Fruit fly (Drosophila melanogaster): ENCODE data around the gene Lim3.

The Lim3 gene

DNA sequence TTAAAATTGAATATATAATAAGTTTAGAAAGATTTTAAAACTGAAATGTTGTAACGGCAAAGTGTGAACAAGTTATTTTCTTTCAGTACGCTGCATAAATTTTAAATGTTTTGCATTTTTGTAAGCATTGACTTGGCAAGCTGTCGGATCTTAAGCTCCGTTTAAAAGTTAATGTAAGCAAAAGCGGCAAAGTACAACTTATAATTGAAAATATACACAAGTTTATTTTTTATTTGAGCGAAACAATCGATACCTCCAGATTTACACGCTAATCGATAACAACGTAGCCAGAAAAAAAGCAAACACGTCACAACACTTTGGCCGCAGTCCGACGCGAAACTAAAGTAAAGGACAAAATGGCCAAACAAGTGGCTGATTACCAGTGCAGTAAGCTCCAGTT is 66.6 kb downstream of the Lim3 start, which contains the start of gene Catsup:
Catsup (plus strand) TSS at position 273 of the 400 bp plus-strand sequence.
- TF ChIP-seq Dfd (GFP tag; optimal IDR thresholded peaks at IDR 0.05): no peak
- TF ChIP-seq Mio (GFP tag; optimal IDR thresholded peaks at IDR 0.05): no peak
- no peak for TF ChIP-seq CG9705 (GFP tag; optimal IDR thresholded peaks at IDR 0.05)
- TF ChIP-seq h (GFP tag; optimal IDR thresholded peaks at IDR 0.05): no peak
- no peak for TF ChIP-seq Hnf4 (GFP tag; optimal IDR thresholded peaks at IDR 0.05)
- no peak for TF ChIP-seq CrebA (GFP tag; optimal IDR thresholded peaks at IDR 0.05; ENCODE audit: borderline replicate concordance)
- no peak for TF ChIP-seq rgr (GFP tag; optimal IDR thresholded peaks at IDR 0.05)

DNA sequence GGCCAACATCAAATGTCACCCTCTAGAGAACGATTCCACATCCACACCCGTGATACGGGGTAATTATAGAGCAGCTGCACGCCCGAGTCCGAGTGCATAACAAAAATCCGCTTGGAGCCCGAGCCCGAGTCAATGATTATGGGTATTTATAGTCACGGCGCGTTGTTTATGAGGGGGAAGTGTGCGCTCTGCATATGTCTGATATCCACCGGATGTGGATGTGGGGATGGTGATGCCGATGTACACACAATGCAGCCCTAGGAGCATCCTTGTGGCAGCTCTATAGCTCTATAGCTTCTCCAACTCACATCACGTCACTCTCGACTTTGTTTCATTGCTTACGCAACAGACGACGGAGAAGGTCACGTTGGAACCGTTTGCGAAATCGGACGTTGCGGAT is 70.8 kb downstream of the Lim3 start:
- TF ChIP-seq foxo (GFP tag; optimal IDR thresholded peaks at IDR 0.05) (no peak), Hr83 (GFP tag; optimal IDR thresholded peaks at IDR 0.05; ENCODE audit: poor library complexity, severe bottlenecking) (no peak), N (GFP tag; optimal IDR thresholded peaks at IDR 0.05) (no peak), Hr78 (GFP tag; optimal IDR thresholded peaks at IDR 0.05) (no peak), br (GFP tag; optimal IDR thresholded peaks at IDR 0.05) (no peak), sv (GFP tag; optimal IDR thresholded peaks at IDR 0.05) (no peak), dsf (GFP tag; optimal IDR thresholded peaks at IDR 0.05; ENCODE audit: borderline replicate concordance) (no peak), psq (GFP tag; optimal IDR thresholded peaks at IDR 0.05) (no peak), Abd-B (GFP tag; optimal IDR thresholded peaks at IDR 0.05) (no peak), jim (GFP tag; optimal IDR thresholded peaks at IDR 0.05) (no peak), Dfd (GFP tag; optimal IDR thresholded peaks at IDR 0.05) (no peak), HLH106 (tag; optimal IDR thresholded peaks at IDR 0.05) (no peak), lola (GFP tag; optimal IDR thresholded peaks at IDR 0.05) (no peak)

DNA sequence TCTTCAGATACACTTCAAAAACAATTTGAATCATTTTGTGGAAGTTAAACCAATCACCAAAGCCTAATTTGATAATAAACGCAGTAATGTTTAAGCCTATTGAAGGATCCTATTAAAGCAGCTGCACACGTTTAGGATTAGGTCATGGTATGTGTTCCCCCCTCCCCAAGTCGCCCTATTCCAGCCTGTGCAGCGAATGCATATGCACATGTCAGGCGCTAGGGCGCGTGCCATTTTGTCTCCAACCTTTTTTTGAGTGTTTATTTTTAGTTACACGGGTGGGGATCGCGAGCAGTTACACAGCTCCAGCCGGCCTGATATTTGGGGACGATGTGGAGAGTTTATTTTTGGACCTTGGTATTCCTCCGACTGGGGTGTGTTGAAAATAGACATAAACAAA is 71.2 kb downstream of the Lim3 start:
- TF ChIP-seq Myc (optimal IDR thresholded peaks at IDR 0.05) (no peak), h (GFP tag; optimal IDR thresholded peaks at IDR 0.05) (peak; percentile 4)

DNA sequence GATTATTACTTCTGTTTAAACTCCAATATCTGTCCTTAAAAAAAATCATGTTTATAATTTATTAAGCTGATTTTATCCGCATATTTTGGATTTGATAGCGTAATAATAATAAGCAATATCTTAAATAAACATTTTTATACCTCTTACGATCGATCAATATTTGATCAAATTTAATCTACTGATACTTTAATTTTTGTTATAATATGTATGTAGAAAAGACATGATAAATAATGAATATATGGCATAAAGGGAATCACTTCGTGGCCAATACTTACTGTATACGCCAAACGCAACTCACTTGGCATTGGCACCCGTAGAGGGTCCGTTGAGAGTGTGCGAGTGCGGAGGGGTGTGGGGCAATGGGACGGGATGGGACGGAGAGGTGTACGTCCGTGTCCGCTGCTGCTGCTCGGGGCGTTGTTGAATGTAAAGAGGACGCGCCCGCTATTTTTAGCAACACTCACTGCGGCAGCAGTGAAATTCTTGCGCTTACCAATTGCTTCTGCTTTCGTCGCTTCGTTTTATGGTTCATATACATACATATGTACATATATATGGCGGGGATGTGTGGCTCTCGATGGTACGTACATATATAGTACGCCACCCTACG is 72.0 kb downstream of the Lim3 start:
- TF ChIP-seq GATAd (GFP tag; optimal IDR thresholded peaks at IDR 0.05): no peak
- peak; percentile 8 for TF ChIP-seq h (GFP tag; optimal IDR thresholded peaks at IDR 0.05)
- TF ChIP-seq sage (GFP tag; optimal IDR thresholded peaks at IDR 0.05): no peak
- TF ChIP-seq Jra (GFP tag; optimal IDR thresholded peaks at IDR 0.05): no peak

DNA sequence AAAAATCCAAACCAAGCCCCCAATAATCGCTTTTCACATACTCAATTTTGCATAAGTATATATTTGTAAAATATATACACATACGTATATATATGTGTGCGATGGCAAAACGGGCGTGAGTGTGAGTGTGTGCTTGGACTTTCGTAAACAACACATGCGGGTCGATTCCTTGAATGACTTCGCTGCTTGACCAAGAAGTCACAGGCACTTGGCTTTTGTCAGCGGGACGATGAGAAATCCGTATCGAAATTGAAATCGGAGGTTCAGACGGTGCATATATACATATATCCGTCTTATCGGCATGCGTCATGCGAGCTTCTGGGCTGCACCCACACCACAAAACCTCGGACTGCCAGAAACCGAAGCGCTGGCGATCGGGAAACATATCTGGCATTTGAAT is 73.2 kb downstream of the Lim3 start:
- no peak for TF ChIP-seq N (GFP tag; optimal IDR thresholded peaks at IDR 0.05)
- no peak for TF ChIP-seq ey (GFP tag; optimal IDR thresholded peaks at IDR 0.05)
- TF ChIP-seq HLH106 (tag; optimal IDR thresholded peaks at IDR 0.05): no peak
- no peak for TF ChIP-seq OdsH (GFP tag; optimal IDR thresholded peaks at IDR 0.05)
- no peak for TF ChIP-seq fru (GFP tag; optimal IDR thresholded peaks at IDR 0.05)
- TF ChIP-seq pan (optimal IDR thresholded peaks at IDR 0.05): no peak
- no peak for TF ChIP-seq woc (GFP tag; optimal IDR thresholded peaks at IDR 0.05)
- no peak for TF ChIP-seq tai (GFP tag; optimal IDR thresholded peaks at IDR 0.05)

DNA sequence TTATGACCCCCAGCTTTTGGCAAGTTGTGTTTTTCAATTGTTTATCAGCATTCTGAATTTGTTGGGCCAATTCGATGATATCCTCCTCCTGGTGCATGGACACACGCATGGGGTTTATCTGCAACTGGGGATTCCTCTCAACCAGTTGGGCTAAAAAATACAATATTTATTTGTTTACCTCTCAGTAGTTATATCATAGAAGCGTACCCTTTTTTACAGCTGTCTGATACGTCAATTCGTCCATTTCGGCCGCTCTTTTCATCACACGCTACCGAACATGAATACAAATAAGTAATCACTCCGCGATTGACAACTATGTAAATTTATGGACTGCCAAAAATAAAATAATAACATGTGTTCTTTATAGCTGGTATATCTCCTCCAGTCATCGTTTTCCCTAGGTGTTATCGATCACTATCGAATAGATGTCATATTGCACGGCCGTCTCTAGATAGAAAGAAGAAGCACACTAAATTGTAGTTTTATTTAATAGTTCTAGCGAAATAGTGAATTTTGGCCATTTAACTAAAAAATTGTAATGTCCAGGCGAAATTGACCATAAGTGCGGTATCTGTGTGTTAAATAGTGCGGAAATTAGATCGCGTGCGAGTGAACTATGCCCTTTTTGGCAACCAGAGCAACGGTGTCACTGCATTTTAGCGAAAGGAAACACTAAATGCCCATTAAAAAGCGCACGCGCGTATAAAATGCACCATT is 73.9 kb downstream of the Lim3 start, which contains the start of the genes mib2 and CG31800:
mib2 (plus strand) TSS at position 232 of the 717 bp plus-strand sequence.
CG31800 (minus strand) TSS at position 364 of the 717 bp plus-strand sequence.
- TF ChIP-seq fru (GFP tag; optimal IDR thresholded peaks at IDR 0.05): no peak
- TF ChIP-seq Rel (GFP tag; optimal IDR thresholded peaks at IDR 0.05): no peak
- TF ChIP-seq Rel (tag; optimal IDR thresholded peaks at IDR 0.05): peak; percentile 25
- no peak for TF ChIP-seq ey (GFP tag; optimal IDR thresholded peaks at IDR 0.05)
- TF ChIP-seq Jra (GFP tag; optimal IDR thresholded peaks at IDR 0.05): peak; percentile 10
- TF ChIP-seq Hr78 (GFP tag; optimal IDR thresholded peaks at IDR 0.05): no peak
- TF ChIP-seq Hr83 (GFP tag; optimal IDR thresholded peaks at IDR 0.05; ENCODE audit: poor library complexity, severe bottlenecking): peak; percentile 26
- no peak for TF ChIP-seq GATAd (GFP tag; optimal IDR thresholded peaks at IDR 0.05)
- TF ChIP-seq foxo (GFP tag; optimal IDR thresholded peaks at IDR 0.05): peak in 1 of 2 experiments; percentile 23
- TF ChIP-seq h (GFP tag; optimal IDR thresholded peaks at IDR 0.05): peak; percentile 19
- peak; percentile 6 for TF ChIP-seq HLH106 (tag; optimal IDR thresholded peaks at IDR 0.05)
- peak; percentile 18 for TF ChIP-seq rgr (GFP tag; optimal IDR thresholded peaks at IDR 0.05)

Data from whole organism, wandering third instar larva.